Worm (Caenorhabditis elegans): ENCODE results near the gene aldo-2.

The aldo-2 gene

ce11 chrIII:5922236-5922635 lies 45.8 kb upstream of the aldo-2 start (continued):
- TF ChIP-seq grh-1 (GFP tag; IDR thresholded peaks at IDR 0.05) (peak; percentile 90), snu-23 (GFP tag; optimal IDR thresholded peaks at IDR 0.05) (peak; percentile 63)

DNA sequence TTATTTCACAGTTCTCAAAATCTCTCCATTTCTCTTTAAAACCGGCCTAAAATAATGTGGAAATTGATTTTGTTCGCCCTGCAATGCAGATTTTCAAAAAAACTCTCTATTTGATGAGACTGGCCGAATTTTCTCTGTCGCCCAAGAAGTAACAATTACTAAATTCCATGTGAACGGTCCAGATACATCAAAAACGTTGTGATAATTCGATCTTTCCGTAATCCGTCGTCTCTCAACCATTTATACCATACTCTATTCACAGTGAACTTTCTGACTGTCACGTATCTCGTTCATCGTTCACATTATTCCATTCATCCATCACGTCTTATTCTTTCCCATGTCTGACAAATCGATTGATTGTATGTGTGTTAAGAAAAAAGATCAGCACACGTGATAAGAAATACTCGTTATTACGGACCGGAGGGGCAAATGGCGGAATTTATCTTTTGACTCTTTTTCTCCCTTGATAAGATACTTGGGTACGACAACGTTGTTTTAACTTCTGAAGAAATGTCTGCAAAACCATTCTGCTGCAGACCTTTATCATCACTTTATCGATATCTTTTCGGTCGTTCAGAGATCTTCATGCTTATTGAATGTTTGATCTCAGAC lies 44.7 kb upstream of the aldo-2 start:
- TF ChIP-seq pax-3 (tag; optimal IDR thresholded peaks at IDR 0.05): no peak
- peak; percentile 65 for TF ChIP-seq snu-23 (GFP tag; optimal IDR thresholded peaks at IDR 0.05)
- peak in 1 of 2 experiments; percentile 67 for TF ChIP-seq mdl-1 (tag; optimal IDR thresholded peaks at IDR 0.05)
- peak; percentile 81 for TF ChIP-seq grh-1 (GFP tag; IDR thresholded peaks at IDR 0.05)
- peak; percentile 42 to 96 (median 93) for TF ChIP-seq elt-3 (tag; optimal IDR thresholded peaks at IDR 0.05)
- TF ChIP-seq lin-35 (GFP tag; optimal IDR thresholded peaks at IDR 0.05): peak in 1 of 2 experiments; percentile 48
- no peak for TF ChIP-seq nhr-12 (tag; optimal IDR thresholded peaks at IDR 0.05)
- no peak for TF ChIP-seq unc-30 (tag; optimal IDR thresholded peaks at IDR 0.05)
- TF ChIP-seq pqm-1 (tag; optimal IDR thresholded peaks at IDR 0.05): no peak
- no peak for TF ChIP-seq sox-4 (tag; optimal IDR thresholded peaks at IDR 0.05)
- TF ChIP-seq nhr-85 (tag): peak; percentile 92
- no peak for TF ChIP-seq pag-3 (tag; optimal IDR thresholded peaks at IDR 0.05; ENCODE audit: borderline replicate concordance, insufficient read depth)
- TF ChIP-seq dpl-1 (GFP tag; optimal IDR thresholded peaks at IDR 0.05): peak in 1 of 3 experiments; percentile 0
- no peak for TF ChIP-seq snpc-4 (tag; optimal IDR thresholded peaks at IDR 0.05)
- no peak for TF ChIP-seq jun-1 (tag; optimal IDR thresholded peaks at IDR 0.05)
- TF ChIP-seq nhr-90 (tag; optimal IDR thresholded peaks at IDR 0.05; ENCODE audit: poor library complexity): peak; percentile 63
- TF ChIP-seq lin-14 (GFP tag; optimal IDR thresholded peaks at IDR 0.05): peak; percentile 66
- TF ChIP-seq tbx-2 (tag; optimal IDR thresholded peaks at IDR 0.05): peak; percentile 30
- no peak for TF ChIP-seq ceh-90 (tag; optimal IDR thresholded peaks at IDR 0.05)
- TF ChIP-seq efl-1 (optimal IDR thresholded peaks at IDR 0.05): no peak
- peak in 1 of 2 experiments; percentile 92 for TF ChIP-seq efl-1 (GFP tag; optimal IDR thresholded peaks at IDR 0.05 in 1 of 2)
- peak; percentile 44 for TF ChIP-seq nhr-47 (tag; optimal IDR thresholded peaks at IDR 0.05)
- TF ChIP-seq swsn-7 (tag; optimal IDR thresholded peaks at IDR 0.05): no peak
- no peak for TF ChIP-seq nhr-11 (tag; optimal IDR thresholded peaks at IDR 0.05)
- no peak for TF ChIP-seq xbp-1 (tag; optimal IDR thresholded peaks at IDR 0.05)
- no peak for TF ChIP-seq irx-1 (tag; optimal IDR thresholded peaks at IDR 0.05)
- TF ChIP-seq ztf-4 (tag; optimal IDR thresholded peaks at IDR 0.05): peak; percentile 7
- no peak for TF ChIP-seq zip-4 (GFP tag; optimal IDR thresholded peaks at IDR 0.05)
- TF ChIP-seq fos-1 (tag; optimal IDR thresholded peaks at IDR 0.05): no peak
- TF ChIP-seq lir-3 (tag; optimal IDR thresholded peaks at IDR 0.05; ENCODE audit: poor library complexity): no peak
- no peak for TF ChIP-seq hlh-4 (tag; optimal IDR thresholded peaks at IDR 0.05)
- TF ChIP-seq ceh-8 (GFP tag; optimal IDR thresholded peaks at IDR 0.05): no peak
- peak; percentile 69 for TF ChIP-seq nhr-20 (tag; optimal IDR thresholded peaks at IDR 0.05)
- TF ChIP-seq rnt-1 (tag; optimal IDR thresholded peaks at IDR 0.05): no peak
- TF ChIP-seq nhr-19 (GFP tag; conservative IDR thresholded peaks at IDR 0.05): peak; percentile 54
- no peak for TF ChIP-seq ces-1 (GFP tag; optimal IDR thresholded peaks at IDR 0.05)
- no peak for TF ChIP-seq nhr-76 (tag; optimal IDR thresholded peaks at IDR 0.05)
- TF ChIP-seq blmp-1 (tag; optimal IDR thresholded peaks at IDR 0.05): peak; percentile 59
- TF ChIP-seq nhr-71 (tag; optimal IDR thresholded peaks at IDR 0.05): peak; percentile 76
- no peak for TF ChIP-seq efl-3 (GFP tag; optimal IDR thresholded peaks at IDR 0.05)

Data from whole organism, L1 larva.